Worm (Caenorhabditis elegans): ENCODE measurements around the gene T03F7.7.

The T03F7.7 gene

DNA sequence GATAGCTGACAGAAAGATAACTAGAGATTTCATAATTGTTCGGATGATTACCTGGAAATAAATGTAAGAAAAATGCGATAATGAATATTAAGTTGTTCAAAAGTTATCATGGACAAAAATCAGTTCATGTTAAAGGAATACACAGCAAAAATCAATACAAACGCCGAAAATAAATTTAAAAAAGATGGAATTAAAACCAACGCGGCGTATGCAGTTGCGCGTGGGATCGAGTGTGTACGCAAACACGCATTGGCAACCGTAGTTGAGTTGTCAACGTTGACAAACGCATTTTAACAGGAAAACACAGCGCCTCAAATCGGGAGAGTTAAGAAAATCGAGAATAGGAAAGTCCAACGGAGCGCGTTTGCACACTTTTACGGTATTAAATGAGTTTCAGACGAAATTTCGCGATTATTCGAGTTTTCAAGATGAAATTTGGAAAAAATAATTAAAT, 15.7 kb downstream of the T03F7.7 start, which contains the start of gene tmed-10:
Gene tmed-10, minus strand, starts transcription at position 51 of the 454 bp plus-strand sequence.
- TF ChIP-seq med-1 (GFP tag; optimal IDR thresholded peaks at IDR 0.05; ENCODE audit: insufficient read depth) (no peak), T22C8.4 (GFP tag; IDR thresholded peaks at IDR 0.05) (0 out of 2 replicates have a peak, but pooled peaks have one; percentile 25), flt-1 (GFP tag; IDR thresholded peaks at IDR 0.05) (peak; percentile 55; the same call in 1 of the 2 replicates), ztf-23 (GFP tag; IDR thresholded peaks at IDR 0.05) (peak; percentile 63; the same call in 1 of the 2 replicates), ref-1 (GFP tag; conservative IDR thresholded peaks at IDR 0.05) (no peak)

DNA sequence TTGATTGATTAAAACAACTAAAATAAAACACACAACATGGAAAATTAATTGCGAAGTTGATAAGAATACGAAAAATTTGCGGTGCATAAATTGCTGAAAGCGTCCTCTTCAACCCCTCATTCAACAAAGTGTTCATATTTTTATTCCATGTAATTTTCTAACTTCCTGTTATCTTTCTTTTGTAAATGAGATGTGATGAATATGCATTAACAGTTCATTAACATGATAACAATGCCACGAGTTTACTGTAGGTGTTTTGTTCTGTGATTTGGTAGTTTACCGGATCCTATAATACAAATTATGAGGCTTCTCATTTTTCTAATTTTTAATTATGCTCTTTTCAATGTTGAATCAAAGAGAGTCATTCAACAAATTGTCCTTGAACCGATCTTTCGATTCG, 17.9 kb downstream of the T03F7.7 start, which contains the start of gene F47G9.6:
Gene F47G9.6, plus strand, starts transcription at position 301 of the 400 bp plus-strand sequence.
- TF ChIP-seq ref-1 (GFP tag; conservative IDR thresholded peaks at IDR 0.05): no peak

DNA sequence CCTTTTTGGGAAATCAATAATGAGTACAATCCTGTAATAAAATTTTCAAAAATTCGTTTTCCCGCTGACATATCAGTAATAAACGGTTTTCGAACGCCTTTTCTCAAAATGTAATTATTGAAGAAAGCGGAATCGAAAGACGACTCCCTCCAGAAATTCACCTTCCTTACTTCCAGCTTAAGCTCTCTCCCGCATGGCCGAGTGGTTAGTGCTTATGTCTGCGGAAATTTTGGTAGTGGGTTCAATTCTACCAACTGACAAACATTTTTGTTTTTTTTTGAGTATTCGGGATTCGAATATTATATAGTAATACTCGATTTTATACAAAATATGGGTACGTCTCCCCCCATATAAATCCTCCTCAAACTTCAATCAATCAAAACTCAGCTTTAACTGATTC, 20.6 kb downstream of the T03F7.7 start:
- TF ChIP-seq ztf-29 (GFP tag; IDR thresholded peaks at IDR 0.05) (0 out of 2 replicates have a peak, but pooled peaks have one; percentile 41), T22C8.4 (GFP tag; IDR thresholded peaks at IDR 0.05) (peak; percentile 26; the same call in 1 of the 2 replicates)

DNA sequence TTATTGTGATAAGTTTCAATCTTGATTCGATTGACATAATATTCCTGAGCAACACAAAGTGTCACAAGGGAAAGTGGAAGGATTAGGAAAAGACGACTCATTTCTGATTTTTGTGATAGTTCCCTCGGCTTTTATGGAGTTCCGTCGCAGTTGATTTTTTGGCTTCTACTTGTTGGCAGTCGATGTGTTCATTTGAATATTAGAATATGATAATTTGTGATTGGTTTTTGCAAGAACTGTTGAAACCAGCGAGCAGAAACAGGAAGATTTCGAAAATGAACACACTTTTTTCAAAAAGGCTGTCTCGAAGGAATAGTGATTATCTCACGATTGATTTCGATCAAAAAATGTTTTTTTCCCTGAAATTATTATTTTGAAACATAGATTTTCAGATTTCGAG, 23.0 kb downstream of the T03F7.7 start, which contains the start of gene T02E9.6:
Gene T02E9.6, minus strand, starts transcription at position 101 of the 400 bp plus-strand sequence.
- TF ChIP-seq ref-1 (GFP tag; conservative IDR thresholded peaks at IDR 0.05) (no peak), ztf-29 (GFP tag; IDR thresholded peaks at IDR 0.05) (no peak), T22C8.4 (GFP tag; IDR thresholded peaks at IDR 0.05) (no peak), tab-1 (GFP tag; IDR thresholded peaks at IDR 0.05) (no peak)

DNA sequence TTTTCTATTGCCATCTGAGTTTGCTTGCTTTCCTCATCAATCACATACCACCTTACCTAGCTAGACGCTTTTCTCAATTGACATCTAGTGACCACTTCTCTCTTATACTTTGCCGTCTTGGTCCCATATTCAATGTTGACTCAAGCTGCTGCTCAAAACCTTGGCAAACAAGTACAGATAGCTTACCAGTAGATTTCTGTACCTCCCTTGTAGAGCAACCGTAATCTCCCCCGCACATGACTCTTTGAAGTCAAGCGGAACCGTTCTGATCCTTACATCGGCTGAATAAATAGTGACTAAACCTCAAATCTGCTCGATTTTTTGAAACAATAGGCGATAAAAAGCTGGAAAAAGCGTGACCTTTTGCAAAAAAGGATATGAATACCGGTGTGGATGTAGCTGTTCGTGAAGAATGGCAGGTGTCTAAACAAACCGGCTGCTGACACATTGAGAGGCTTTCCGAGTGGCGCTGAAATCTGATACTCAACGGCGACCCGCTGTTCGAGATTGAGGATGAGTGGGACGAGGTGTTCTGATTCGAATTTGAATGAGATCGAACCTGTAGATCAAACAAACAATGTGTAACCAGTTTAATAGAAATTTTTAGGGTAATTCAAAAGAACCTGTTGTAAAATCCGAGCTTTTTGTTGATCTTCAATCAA, 24.7 kb downstream of the T03F7.7 start:
- TF ChIP-seq ztf-23 (GFP tag; IDR thresholded peaks at IDR 0.05): no peak
- TF ChIP-seq T22C8.4 (GFP tag; IDR thresholded peaks at IDR 0.05): no peak
- no peak for TF ChIP-seq tab-1 (GFP tag; IDR thresholded peaks at IDR 0.05)
- TF ChIP-seq med-1 (GFP tag; optimal IDR thresholded peaks at IDR 0.05; ENCODE audit: insufficient read depth): no peak
- no peak for TF ChIP-seq ref-1 (GFP tag; conservative IDR thresholded peaks at IDR 0.05)
- TF ChIP-seq ztf-29 (GFP tag; IDR thresholded peaks at IDR 0.05): no peak
- no peak for TF ChIP-seq cog-1 (tag; optimal IDR thresholded peaks at IDR 0.05)
- TF ChIP-seq flt-1 (GFP tag; IDR thresholded peaks at IDR 0.05): no peak
- no peak for TF ChIP-seq klf-2 (GFP tag; conservative IDR thresholded peaks at IDR 0.05)

DNA sequence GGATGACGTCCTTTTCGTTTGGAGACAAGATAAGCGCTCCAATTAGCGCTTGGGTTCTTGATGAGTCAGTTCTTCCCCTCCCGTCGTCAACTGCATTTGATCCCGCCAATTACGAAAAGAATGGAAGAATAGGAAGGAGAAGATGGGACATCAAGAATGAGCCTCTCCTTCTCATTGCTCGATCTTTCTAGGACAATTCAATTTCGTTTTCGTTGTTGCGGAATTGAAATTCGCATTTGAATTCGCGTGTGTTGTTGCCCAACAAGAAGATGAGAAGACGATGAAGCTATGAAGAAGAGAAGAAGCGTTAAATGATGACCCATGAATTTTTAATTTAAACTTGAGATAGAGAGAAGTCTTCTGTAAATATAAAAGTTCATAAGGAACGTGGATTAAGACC, 25.7 kb downstream of the T03F7.7 start:
- no peak for TF ChIP-seq cog-1 (tag; optimal IDR thresholded peaks at IDR 0.05)
- no peak for TF ChIP-seq med-1 (GFP tag; optimal IDR thresholded peaks at IDR 0.05; ENCODE audit: insufficient read depth)
- TF ChIP-seq ztf-29 (GFP tag; IDR thresholded peaks at IDR 0.05): no peak
- no peak for TF ChIP-seq ztf-23 (GFP tag; IDR thresholded peaks at IDR 0.05)
- TF ChIP-seq T22C8.4 (GFP tag; IDR thresholded peaks at IDR 0.05): no peak
- TF ChIP-seq tab-1 (GFP tag; IDR thresholded peaks at IDR 0.05): no peak
- no peak for TF ChIP-seq flt-1 (GFP tag; IDR thresholded peaks at IDR 0.05)
- TF ChIP-seq ref-1 (GFP tag; conservative IDR thresholded peaks at IDR 0.05): no peak
- no peak for TF ChIP-seq klf-2 (GFP tag; conservative IDR thresholded peaks at IDR 0.05)

DNA sequence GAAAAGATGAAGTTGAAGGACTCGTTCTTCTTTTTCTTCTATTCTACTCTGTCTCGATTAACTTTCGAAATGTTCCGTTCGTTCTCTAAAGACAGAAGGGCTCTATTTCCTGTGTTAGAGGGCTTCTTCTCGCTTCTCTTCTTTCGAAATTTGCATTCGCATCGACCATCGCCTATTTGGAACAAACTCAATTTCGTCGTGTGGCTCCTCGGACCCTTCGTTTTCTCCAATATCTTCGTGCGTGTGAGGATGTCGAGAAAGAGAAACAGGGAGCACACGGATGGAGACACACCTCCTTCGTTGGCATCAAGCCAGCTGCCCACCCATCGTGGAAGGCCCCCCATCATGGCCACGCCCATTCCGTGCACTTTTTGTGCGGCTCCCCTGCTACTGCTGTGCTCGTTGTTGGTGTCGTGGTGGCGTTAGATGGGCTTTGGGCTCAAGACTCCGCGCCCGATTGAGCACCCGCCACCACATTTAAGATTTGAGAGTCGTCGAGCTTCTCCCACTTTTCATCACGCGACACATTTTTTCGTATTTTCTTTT, 30.0 kb downstream of the T03F7.7 start:
- TF ChIP-seq klf-2 (GFP tag; conservative IDR thresholded peaks at IDR 0.05): peak; percentile 62; the same call in 1 of the 2 replicates
- no peak for TF ChIP-seq T22C8.4 (GFP tag; IDR thresholded peaks at IDR 0.05)

DNA sequence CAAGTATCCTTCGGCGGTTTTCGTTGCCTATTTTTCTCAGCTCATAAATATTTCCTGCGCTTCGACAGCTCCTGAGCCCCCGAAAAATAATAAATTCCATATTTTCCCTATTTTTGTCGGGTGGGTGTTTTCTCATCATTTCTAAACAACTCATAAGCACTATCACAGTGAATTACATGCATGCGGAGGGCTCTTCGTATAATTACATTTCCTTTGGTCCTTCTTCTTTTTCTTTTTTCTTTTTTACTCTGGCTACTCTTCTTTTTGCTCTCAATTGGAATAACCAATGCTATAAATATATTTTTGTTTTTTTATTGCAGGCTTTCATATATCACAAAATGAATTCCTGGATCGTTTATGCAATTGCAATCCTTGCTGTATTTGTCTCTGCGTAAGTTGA, 30.7 kb downstream of the T03F7.7 start, which contains the start of gene T02E9.5:
Gene T02E9.5, plus strand, starts transcription at position 321 of the 400 bp plus-strand sequence.
- no peak for TF ChIP-seq klf-2 (GFP tag; conservative IDR thresholded peaks at IDR 0.05)
- no peak for TF ChIP-seq cog-1 (tag; optimal IDR thresholded peaks at IDR 0.05)
- no peak for TF ChIP-seq ztf-29 (GFP tag; IDR thresholded peaks at IDR 0.05)
- TF ChIP-seq ref-1 (GFP tag; conservative IDR thresholded peaks at IDR 0.05): no peak
- TF ChIP-seq ztf-23 (GFP tag; IDR thresholded peaks at IDR 0.05): no peak
- no peak for TF ChIP-seq tab-1 (GFP tag; IDR thresholded peaks at IDR 0.05)
- TF ChIP-seq T22C8.4 (GFP tag; IDR thresholded peaks at IDR 0.05): no peak
- no peak for TF ChIP-seq flt-1 (GFP tag; IDR thresholded peaks at IDR 0.05)
- TF ChIP-seq med-1 (GFP tag; optimal IDR thresholded peaks at IDR 0.05; ENCODE audit: insufficient read depth): no peak

DNA sequence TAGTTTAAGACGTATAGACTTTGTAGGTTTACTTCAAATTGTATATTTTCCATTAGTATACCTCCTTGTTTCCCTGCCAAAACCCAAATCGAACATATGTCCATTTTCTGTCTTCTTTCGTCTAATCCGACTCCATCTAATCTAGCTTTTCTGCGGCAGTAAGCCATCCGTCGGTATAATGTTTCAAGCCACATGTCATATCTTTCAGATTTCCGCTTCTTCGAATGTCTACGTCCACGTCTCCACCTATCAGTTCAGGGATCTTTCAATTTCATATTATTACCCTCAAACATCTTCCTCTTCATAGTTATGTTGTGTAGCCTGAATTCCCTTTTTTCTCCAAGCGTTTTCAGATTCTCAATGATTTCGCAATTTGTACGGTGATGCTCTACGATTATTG, 32.9 kb downstream of the T03F7.7 start:
- TF ChIP-seq cog-1 (tag; optimal IDR thresholded peaks at IDR 0.05): no peak
- TF ChIP-seq flt-1 (GFP tag; IDR thresholded peaks at IDR 0.05): no peak
- no peak for TF ChIP-seq ztf-29 (GFP tag; IDR thresholded peaks at IDR 0.05)
- no peak for TF ChIP-seq ztf-23 (GFP tag; IDR thresholded peaks at IDR 0.05)
- TF ChIP-seq tab-1 (GFP tag; IDR thresholded peaks at IDR 0.05): no peak
- no peak for TF ChIP-seq klf-2 (GFP tag; conservative IDR thresholded peaks at IDR 0.05)
- no peak for TF ChIP-seq ref-1 (GFP tag; conservative IDR thresholded peaks at IDR 0.05)
- TF ChIP-seq T22C8.4 (GFP tag; IDR thresholded peaks at IDR 0.05): no peak
- TF ChIP-seq med-1 (GFP tag; optimal IDR thresholded peaks at IDR 0.05; ENCODE audit: insufficient read depth): no peak

DNA sequence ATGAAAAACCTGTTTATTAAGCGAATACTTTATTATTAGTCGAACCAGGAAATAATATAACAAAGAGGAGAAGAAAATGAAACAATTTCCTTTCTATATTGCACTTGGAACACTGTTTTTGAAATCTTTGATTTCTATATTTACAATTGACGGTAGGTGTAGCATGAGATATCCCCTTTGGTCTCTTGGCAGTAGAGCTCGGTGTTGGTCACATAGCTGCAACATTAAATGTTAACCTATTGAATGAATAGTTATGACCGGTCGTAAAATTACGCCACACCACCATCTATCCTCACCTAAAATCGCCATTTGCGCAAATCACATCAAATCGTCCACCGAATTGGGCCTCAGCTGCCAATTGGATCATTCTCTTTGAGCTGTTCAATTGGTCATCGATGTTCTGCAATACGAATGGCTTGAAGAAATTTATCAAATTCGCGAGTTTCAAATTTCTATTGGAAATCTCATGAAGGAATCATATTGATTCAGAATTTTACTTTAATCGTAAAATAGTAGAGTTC, 33.7 kb downstream of the T03F7.7 start:
- TF ChIP-seq ztf-23 (GFP tag; IDR thresholded peaks at IDR 0.05): no peak
- peak; percentile 53; the same call in 1 of the 2 replicates for TF ChIP-seq flt-1 (GFP tag; IDR thresholded peaks at IDR 0.05)

All from whole organism, midembryonic.